Fruit fly (Drosophila melanogaster): ENCODE data around the gene PIG-K.

PIG-K gene

DNA sequence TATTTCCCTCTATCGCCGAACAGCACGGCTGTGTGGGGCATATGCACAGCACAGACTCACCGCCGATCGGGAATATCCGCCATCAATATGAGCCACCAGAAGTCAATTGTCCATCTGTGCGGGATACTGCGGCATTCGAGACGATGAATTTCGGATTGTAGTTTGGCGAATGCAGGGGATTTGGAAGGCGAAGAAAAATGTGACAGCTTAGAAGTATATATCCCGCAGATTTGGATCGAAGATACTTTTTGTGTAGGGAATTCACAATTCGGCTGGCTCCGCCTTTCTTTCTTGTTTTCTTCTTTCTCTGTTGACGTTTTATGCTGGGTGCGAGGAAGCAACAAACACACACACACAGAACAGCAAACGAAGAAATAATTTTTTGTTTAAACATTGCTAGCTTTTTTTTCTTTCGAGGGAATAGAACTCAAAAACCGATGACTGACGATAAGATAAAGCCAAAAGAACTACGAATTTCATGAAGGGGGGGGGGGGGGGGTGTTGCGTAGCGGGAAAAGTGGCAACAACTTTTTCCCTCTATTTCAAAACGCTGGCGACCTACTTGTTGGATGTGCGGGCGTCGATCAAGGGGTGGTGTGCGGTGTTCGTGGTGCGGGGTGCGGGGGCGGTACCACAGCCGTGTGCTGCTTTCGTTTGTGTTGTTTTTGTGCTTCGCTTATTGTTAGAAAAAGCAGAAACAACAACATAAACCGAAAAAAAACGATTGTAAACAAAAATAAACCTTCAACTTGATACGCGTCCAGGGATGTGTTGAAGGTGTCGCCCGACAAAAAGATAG, 24.8 kb downstream of the PIG-K start (continued):
- TF ChIP-seq ac (GFP tag; optimal IDR thresholded peaks at IDR 0.05) (no peak), D19A (tag; optimal IDR thresholded peaks at IDR 0.05) (peak; percentile 99), Neu2 (GFP tag; optimal IDR thresholded peaks at IDR 0.05; ENCODE audit: borderline replicate concordance) (no peak), grau (tag; optimal IDR thresholded peaks at IDR 0.05) (peak; percentile 81), CG2875 (GFP tag; optimal IDR thresholded peaks at IDR 0.05) (peak; percentile 61), Abd-B (GFP tag; optimal IDR thresholded peaks at IDR 0.05) (peak; percentile 84), CG13296 (GFP tag; optimal IDR thresholded peaks at IDR 0.05) (peak; percentile 35), CG8924 (tag; optimal IDR thresholded peaks at IDR 0.05) (peak; percentile 85), Dfd (GFP tag; optimal IDR thresholded peaks at IDR 0.05) (no peak), gro (GFP tag; optimal IDR thresholded peaks at IDR 0.05) (no peak), HmgZ (tag; optimal IDR thresholded peaks at IDR 0.05) (peak; percentile 56), br (optimal IDR thresholded peaks at IDR 0.05) (no peak), CG1603 (tag; optimal IDR thresholded peaks at IDR 0.05) (peak; percentile 93), Asciz (GFP tag; optimal IDR thresholded peaks at IDR 0.05) (peak; percentile 67), chn (GFP tag; optimal IDR thresholded peaks at IDR 0.05) (peak; percentile 41), Ptx1 (GFP tag; IDR thresholded peaks at IDR 0.05) (peak; percentile 83), Dll (GFP tag; IDR thresholded peaks at IDR 0.05; ENCODE audit: partially characterized antibody) (no peak), so (GFP tag; IDR thresholded peaks at IDR 0.05) (peak; percentile 82; the same call in 2 of the 3 replicates), shn (GFP tag; optimal IDR thresholded peaks at IDR 0.05) (peak; percentile 86), CTCF (GFP tag; optimal IDR thresholded peaks at IDR 0.05) (no peak), CG18011 (GFP tag; optimal IDR thresholded peaks at IDR 0.05) (peak; percentile 5), CG11085 (GFP tag; IDR thresholded peaks at IDR 0.05) (peak; percentile 35; the same call in 1 of the 2 replicates), CG1647 (GFP tag; optimal IDR thresholded peaks at IDR 0.05) (no peak), CG13894 (tag; optimal IDR thresholded peaks at IDR 0.05) (no peak), pita (GFP tag; optimal IDR thresholded peaks at IDR 0.05) (no peak), sug (tag; optimal IDR thresholded peaks at IDR 0.05) (peak; percentile 46), corto (GFP tag; optimal IDR thresholded peaks at IDR 0.05) (no peak), CG2678 (tag; optimal IDR thresholded peaks at IDR 0.05) (peak; percentile 88), CG1024 (GFP tag; IDR thresholded peaks at IDR 0.05) (no peak), lov (optimal IDR thresholded peaks at IDR 0.05) (no peak), lov (GFP tag; IDR thresholded peaks at IDR 0.05) (no peak), CG10462 (GFP tag; optimal IDR thresholded peaks at IDR 0.05) (peak; percentile 46), CoRest (tag; optimal IDR thresholded peaks at IDR 0.05) (peak; percentile 89), pho (GFP tag; optimal IDR thresholded peaks at IDR 0.05) (peak; percentile 73), Hey (tag; optimal IDR thresholded peaks at IDR 0.05) (no peak), Dip3 (GFP tag; optimal IDR thresholded peaks at IDR 0.05) (peak; percentile 69), CG3065 (GFP tag; optimal IDR thresholded peaks at IDR 0.05) (no peak), CG17802 (tag; optimal IDR thresholded peaks at IDR 0.05) (peak; percentile 49), Optix (GFP tag; IDR thresholded peaks at IDR 0.05) (peak; percentile 82), Jarid2 (GFP tag; optimal IDR thresholded peaks at IDR 0.05) (no peak), Hmx (GFP tag; optimal IDR thresholded peaks at IDR 0.05) (peak; percentile 43), sc (optimal IDR thresholded peaks at IDR 0.05) (no peak), sc (GFP tag; optimal IDR thresholded peaks at IDR 0.05) (peak; percentile 70), CG8478 (optimal IDR thresholded peaks at IDR 0.05) (no peak), Doc2 (GFP tag; IDR thresholded peaks at IDR 0.05) (no peak), luna (GFP tag; optimal IDR thresholded peaks at IDR 0.05) (no peak), CG14441 (GFP tag; IDR thresholded peaks at IDR 0.05) (peak; percentile 76), Sry-δ (GFP tag; optimal IDR thresholded peaks at IDR 0.05) (peak; percentile 15), CG9609 (GFP tag; optimal IDR thresholded peaks at IDR 0.05) (peak; percentile 85), CG30020 (tag; optimal IDR thresholded peaks at IDR 0.05) (no peak), Oli (tag; optimal IDR thresholded peaks at IDR 0.05) (peak; percentile 89)
